Worm (Caenorhabditis elegans) whole organism, L3 larva: ENCODE measurements around the gene acs-10.

ENCODE experiments used
- R02D3.7 ChIP-seq: fragments of 150-350 bp; optimal IDR thresholded peaks from 2 replicates; lab custom pipeline; 2014; ENCODE audit warnings: missing biosample characterization, missing genetic modification characterization
- ZK546.5 ChIP-seq: sonication (generic microtip); optimal IDR thresholded peaks from 2 replicates; lab custom pipeline; 2017; ENCODE audit warnings: missing biosample characterization, missing genetic modification characterization
- aly-2 ChIP-seq: fragments of 150-350 bp; optimal IDR thresholded peaks from 2 replicates; lab custom pipeline; 2014; ENCODE audit warnings: missing biosample characterization, missing genetic modification characterization
- ama-1 ChIP-seq: fragments of 150-350 bp; optimal IDR thresholded peaks from 2 replicates; lab custom pipeline; 2018
- ceh-16 ChIP-seq: sonication (generic microtip); optimal IDR thresholded peaks from 2 replicates; lab custom pipeline; 2017; ENCODE audit warnings: missing biosample characterization, missing genetic modification characterization
- ceh-28 ChIP-seq: fragments of 150-350 bp; optimal IDR thresholded peaks from 2 replicates; lab custom pipeline; 2014; ENCODE audit warnings: missing biosample characterization, missing genetic modification reagents, missing genetic modification characterization
- ceh-82 ChIP-seq: fragments of 150-350 bp; optimal IDR thresholded peaks from 2 replicates; lab custom pipeline; 2014; ENCODE audit warnings: missing biosample characterization, missing genetic modification characterization
- ceh-9 ChIP-seq: sonication (generic microtip); optimal IDR thresholded peaks from 2 replicates; lab custom pipeline; 2018; ENCODE audit warnings: missing biosample characterization, missing genetic modification characterization
- daf-12 ChIP-seq: fragments of 150-350 bp; optimal IDR thresholded peaks from 2 replicates; lab custom pipeline; 2014; ENCODE audit warnings: missing biosample characterization, missing genetic modification reagents, missing genetic modification characterization
- egl-27 ChIP-seq: sonication (generic microtip); optimal IDR thresholded peaks from 4 replicates; lab custom pipeline; 2017; ENCODE audit warnings: missing biosample characterization, missing genetic modification reagents, missing genetic modification characterization
- egl-5 ChIP-seq: fragments of 150-350 bp; optimal IDR thresholded peaks from 2 replicates; lab custom pipeline; 2017; ENCODE audit warnings: missing biosample characterization, missing genetic modification reagents, missing genetic modification characterization, inconsistent platforms
- elt-1 ChIP-seq: fragments of 150-350 bp; optimal IDR thresholded peaks from 2 replicates; lab custom pipeline; 2014; ENCODE audit warnings: missing biosample characterization, missing genetic modification characterization
- elt-2 ChIP-seq: sonication (generic microtip); optimal IDR thresholded peaks from 2 replicates; lab custom pipeline; 2016; ENCODE audit warnings: missing genetic modification reagents, mild to moderate bottlenecking, missing genetic modification characterization, missing compliant biosample characterization
- elt-3 ChIP-seq, 3 experiments: fragments of 150-350 bp in 1 of 3; sonication (generic microtip) in 2 of 3; optimal IDR thresholded peaks; 2 replicates in 2 of 3; 4 replicates in 1 of 3; lab custom pipeline; 2014 to 2017; ENCODE audit warnings: missing biosample characterization in 3 of 3, missing genetic modification characterization in 3 of 3
- eor-1 ChIP-seq, 2 experiments: fragments of 150-350 bp; optimal IDR thresholded peaks; 2 replicates each; lab custom pipeline; 2014 to 2018; ENCODE audit warnings: missing biosample characterization in 2 of 2, missing genetic modification characterization in 2 of 2
- fkh-10 ChIP-seq: sonication (generic microtip); optimal IDR thresholded peaks from 2 replicates; lab custom pipeline; 2017; ENCODE audit warnings: missing biosample characterization, missing genetic modification reagents, missing genetic modification characterization
- fkh-2 ChIP-seq: fragments of 150-350 bp; optimal IDR thresholded peaks from 2 replicates; lab custom pipeline; 2014; ENCODE audit warnings: missing biosample characterization, missing genetic modification reagents, missing genetic modification characterization
- fos-1 ChIP-seq: fragments of 150-350 bp; optimal IDR thresholded peaks from 2 replicates; lab custom pipeline; 2014; ENCODE audit warnings: missing biosample characterization, missing genetic modification characterization
- hmg-11 ChIP-seq: sonication (generic microtip); optimal IDR thresholded peaks from 2 replicates; lab custom pipeline; 2016; ENCODE audit warnings: missing genetic modification characterization, missing compliant biosample characterization
- jun-1 ChIP-seq: fragments of 150-350 bp; optimal IDR thresholded peaks from 2 replicates; lab custom pipeline; 2014; ENCODE audit warnings: missing biosample characterization, missing genetic modification reagents, missing genetic modification characterization
- lin-15B ChIP-seq: fragments of 150-350 bp; optimal IDR thresholded peaks from 2 replicates; lab custom pipeline; 2014; ENCODE audit warnings: missing biosample characterization, missing genetic modification characterization
- lin-39 ChIP-seq: fragments of 150-350 bp; optimal IDR thresholded peaks from 2 replicates; lab custom pipeline; 2018; ENCODE audit warnings: missing biosample characterization, missing genetic modification reagents, missing genetic modification characterization
- lsy-12 ChIP-seq: sonication (generic microtip); optimal IDR thresholded peaks from 2 replicates; lab custom pipeline; 2016; ENCODE audit warnings: mild to moderate bottlenecking, missing genetic modification characterization, missing compliant biosample characterization
- mdl-1 ChIP-seq: fragments of 150-350 bp; optimal IDR thresholded peaks from 2 replicates; lab custom pipeline; 2014; ENCODE audit warnings: missing biosample characterization, missing genetic modification characterization
- mml-1 ChIP-seq: fragments of 150-350 bp; sonication (generic microtip); optimal IDR thresholded peaks from 3 replicates; lab custom pipeline; 2014; ENCODE audit warnings: missing biosample characterization, missing genetic modification characterization
- nfya-1 ChIP-seq: sonication (generic microtip); optimal IDR thresholded peaks from 2 replicates; lab custom pipeline; 2017; ENCODE audit warnings: missing genetic modification characterization, mild to moderate bottlenecking, missing compliant biosample characterization, antibody characterized with exemption, moderate library complexity; ENCODE audit not compliant: insufficient read depth
- nhr-11 ChIP-seq: fragments of 150-350 bp; optimal IDR thresholded peaks from 2 replicates; lab custom pipeline; 2014; ENCODE audit warnings: missing biosample characterization, missing genetic modification characterization
- nhr-12 ChIP-seq: fragments of 150-350 bp; optimal IDR thresholded peaks from 2 replicates; lab custom pipeline; 2014; ENCODE audit warnings: missing biosample characterization, missing genetic modification characterization
- nhr-23 ChIP-seq: fragments of 150-350 bp; optimal IDR thresholded peaks from 2 replicates; lab custom pipeline; 2014; ENCODE audit warnings: missing biosample characterization, missing genetic modification reagents, missing genetic modification characterization
- nhr-237 ChIP-seq: fragments of 150-350 bp; optimal IDR thresholded peaks from 2 replicates; lab custom pipeline; 2014; ENCODE audit warnings: missing biosample characterization, missing genetic modification characterization
- nhr-25 ChIP-seq: sonication (generic microtip); optimal IDR thresholded peaks from 2 replicates; lab custom pipeline; 2017; ENCODE audit warnings: missing biosample characterization, missing genetic modification characterization
- nhr-28 ChIP-seq: fragments of 150-350 bp; optimal IDR thresholded peaks from 2 replicates; lab custom pipeline; 2014; ENCODE audit warnings: missing biosample characterization, missing genetic modification characterization
- nhr-43 ChIP-seq: sonication (generic microtip); optimal IDR thresholded peaks from 2 replicates; lab custom pipeline; 2016; ENCODE audit warnings: mild to moderate bottlenecking, missing genetic modification characterization, missing compliant biosample characterization; ENCODE audit not compliant: poor library complexity, severe bottlenecking
- nhr-67 ChIP-seq: fragments of 150-350 bp; optimal IDR thresholded peaks from 2 replicates; lab custom pipeline; 2014; ENCODE audit warnings: missing biosample characterization, missing genetic modification characterization
- nhr-76 ChIP-seq: fragments of 150-350 bp; sonication (generic microtip); optimal IDR thresholded peaks from 5 replicates; lab custom pipeline; 2014; ENCODE audit warnings: missing biosample characterization, missing genetic modification characterization
- nhr-77 ChIP-seq: fragments of 150-350 bp; optimal IDR thresholded peaks from 2 replicates; lab custom pipeline; 2014; ENCODE audit warnings: missing biosample characterization, missing genetic modification characterization
- pha-4 ChIP-seq: fragments of 150-350 bp; optimal IDR thresholded peaks from 2 replicates; lab custom pipeline; 2014; ENCODE audit warnings: missing biosample characterization, missing genetic modification reagents, missing genetic modification characterization
- pqm-1 ChIP-seq: fragments of 150-350 bp; optimal IDR thresholded peaks from 2 replicates; lab custom pipeline; 2017; ENCODE audit warnings: missing biosample characterization, missing genetic modification characterization, inconsistent platforms
- sea-2 ChIP-seq: fragments of 150-350 bp; sonication (generic microtip); optimal IDR thresholded peaks from 4 replicates; lab custom pipeline; 2014; ENCODE audit warnings: missing biosample characterization, missing genetic modification reagents, missing genetic modification characterization
- skn-1 ChIP-seq: fragments of 150-350 bp; optimal IDR thresholded peaks from 2 replicates; lab custom pipeline; 2014; ENCODE audit warnings: missing biosample characterization, missing genetic modification characterization
- snpc-4 ChIP-seq: fragments of 150-350 bp; optimal IDR thresholded peaks from 2 replicates; lab custom pipeline; 2014; ENCODE audit warnings: missing biosample characterization, missing genetic modification characterization
- tbx-2 ChIP-seq: sonication (generic microtip); optimal IDR thresholded peaks from 2 replicates; lab custom pipeline; 2016; ENCODE audit warnings: mild to moderate bottlenecking, missing genetic modification characterization, missing compliant biosample characterization
- unc-39 ChIP-seq: sonication (generic microtip); optimal IDR thresholded peaks from 4 replicates; lab custom pipeline; 2017; ENCODE audit warnings: missing biosample characterization, missing genetic modification characterization
- unc-62 ChIP-seq: fragments of 150-350 bp; sonication (generic microtip); optimal IDR thresholded peaks from 4 replicates; lab custom pipeline; 2014; ENCODE audit warnings: missing biosample characterization, missing genetic modification reagents, missing genetic modification characterization
- zag-1 ChIP-seq: fragments of 150-350 bp; optimal IDR thresholded peaks from 2 replicates; lab custom pipeline; 2014; ENCODE audit warnings: missing biosample characterization, missing genetic modification characterization
- ztf-11 ChIP-seq: fragments of 150-350 bp; optimal IDR thresholded peaks from 2 replicates; lab custom pipeline; 2014; ENCODE audit warnings: missing biosample characterization, missing genetic modification characterization
- ztf-4 ChIP-seq: fragments of 150-350 bp; optimal IDR thresholded peaks from 2 replicates; lab custom pipeline; 2014; ENCODE audit warnings: missing biosample characterization, missing genetic modification characterization

acs-10 gene

DNA sequence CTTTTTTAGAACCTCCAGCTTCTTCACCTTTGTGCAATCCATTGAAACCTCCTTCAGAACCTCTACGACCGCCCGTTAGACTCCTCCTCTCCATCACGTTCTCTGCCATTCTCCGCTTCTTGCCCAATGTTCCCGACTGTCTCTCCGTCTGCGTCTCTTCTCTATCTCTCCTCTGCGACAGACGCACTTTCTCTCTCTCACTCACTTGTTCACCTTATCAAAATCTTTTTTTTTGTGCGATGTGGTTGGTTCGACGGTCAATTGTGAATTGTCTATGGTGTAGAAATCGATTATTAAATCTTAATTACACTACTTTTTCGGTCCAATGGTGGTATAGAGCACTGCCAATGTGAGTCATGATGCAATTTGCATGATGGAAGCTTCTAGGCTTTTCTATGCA, 47.2 kb downstream of the acs-10 start, which contains the start of gene atfs-1:
Gene atfs-1 (plus strand): TSS at position 213 of the 400 bp plus-strand sequence.
- TF ChIP-seq elt-3 (tag; optimal IDR thresholded peaks at IDR 0.05; lab: Kevin White, UChicago) (no peak), sea-2 (no peak), ceh-16 (tag; lab: Kevin White, UChicago) (no peak), hmg-11 (tag; lab: Kevin White, UChicago) (peak; percentile 81), nhr-43 (tag; lab: Kevin White, UChicago) (peak; percentile 54), eor-1 (tag; optimal IDR thresholded peaks at IDR 0.05; lab: Kevin White, UChicago) (no peak), daf-12 (tag; lab: Kevin White, UChicago) (no peak), ceh-28 (peak; percentile 53), lin-39 (tag; lab: Kevin White, UChicago) (peak; percentile 53), unc-39 (tag; lab: Kevin White, UChicago) (no peak), nfya-1 (peak; percentile 80), fos-1 (tag; lab: Kevin White, UChicago) (no peak), nhr-76 (tag; lab: Kevin White, UChicago) (no peak), mdl-1 (tag; lab: Kevin White, UChicago) (no peak), nhr-25 (peak; percentile 80), nhr-67 (tag; lab: Kevin White, UChicago) (no peak), skn-1 (no peak), ZK546.5 (no peak), pha-4 (tag; lab: Kevin White, UChicago) (peak; percentile 77), nhr-237 (tag; lab: Kevin White, UChicago) (no peak), ceh-9 (tag; lab: Kevin White, UChicago) (no peak), egl-5 (tag; lab: Kevin White, UChicago) (no peak), snpc-4 (tag; lab: Kevin White, UChicago) (peak; percentile 35), lin-15B (tag; lab: Kevin White, UChicago) (peak; percentile 33), mml-1 (tag; lab: Kevin White, UChicago) (no peak), ama-1 (peak; percentile 9), unc-62 (no peak), nhr-12 (tag; lab: Kevin White, UChicago) (no peak), ztf-11 (tag; lab: Kevin White, UChicago) (no peak), nhr-77 (tag; lab: Kevin White, UChicago) (peak; percentile 47), R02D3.7 (tag; lab: Kevin White, UChicago) (peak; percentile 44), ceh-82 (no peak), nhr-28 (no peak), pqm-1 (tag; lab: Kevin White, UChicago) (peak; percentile 75), elt-1 (tag; lab: Kevin White, UChicago) (no peak), nhr-23 (tag; lab: Kevin White, UChicago) (peak; percentile 57), egl-27 (tag; lab: Kevin White, UChicago) (no peak), zag-1 (tag; lab: Kevin White, UChicago) (no peak), ztf-4 (no peak), fkh-2 (no peak), tbx-2 (tag; lab: Kevin White, UChicago) (no peak), aly-2 (tag; lab: Kevin White, UChicago) (no peak), nhr-11 (tag; lab: Kevin White, UChicago) (no peak), elt-2 (tag; lab: Kevin White, UChicago) (peak; percentile 85), jun-1 (peak; percentile 32), lsy-12 (peak; percentile 17), fkh-10 (GFP tag; lab: Kevin White, UChicago) (no peak)

ce11 chrV:14194514-14194913, 48.2 kb downstream of the acs-10 start:
- TF ChIP-seq ZK546.5 = no peak
- no peak for TF ChIP-seq ztf-11 (tag; lab: Kevin White, UChicago)
- TF ChIP-seq ama-1 = peak; percentile 40
- no peak for TF ChIP-seq eor-1 (tag; optimal IDR thresholded peaks at IDR 0.05; lab: Kevin White, UChicago)
- no peak for TF ChIP-seq ceh-9 (tag; lab: Kevin White, UChicago)
- no peak for TF ChIP-seq egl-5 (tag; lab: Kevin White, UChicago)
